Worm (Caenorhabditis elegans): ENCODE measurements around the gene B0280.7.

Gene B0280.7

ce11 chrIII:7155631-7156030, 43.9 kb upstream of the B0280.7 start (continued):
- TF ChIP-seq snpc-4 (tag; optimal IDR thresholded peaks at IDR 0.05) (peak; percentile 76), ceh-16 (tag; optimal IDR thresholded peaks at IDR 0.05) (peak; percentile 76), nhr-25 (tag; optimal IDR thresholded peaks at IDR 0.05) (peak; percentile 92), sma-3 (GFP tag; optimal IDR thresholded peaks at IDR 0.05) (peak; percentile 88), mab-5 (tag; optimal IDR thresholded peaks at IDR 0.05) (peak; percentile 84), C34F6.9 (tag; optimal IDR thresholded peaks at IDR 0.05) (peak; percentile 97), sem-4 (tag; optimal IDR thresholded peaks at IDR 0.05) (peak; percentile 92), nhr-237 (tag; optimal IDR thresholded peaks at IDR 0.05) (no peak), nhr-11 (tag; optimal IDR thresholded peaks at IDR 0.05) (no peak), aly-2 (tag; optimal IDR thresholded peaks at IDR 0.05) (no peak), nhr-10 (tag; optimal IDR thresholded peaks at IDR 0.05) (peak; percentile 75), R02D3.7 (tag; optimal IDR thresholded peaks at IDR 0.05) (no peak), lsy-2 (tag; optimal IDR thresholded peaks at IDR 0.05) (peak; percentile 74 to 95), alr-1 (tag; optimal IDR thresholded peaks at IDR 0.05) (no peak), nhr-129 (tag; optimal IDR thresholded peaks at IDR 0.05) (peak; percentile 94), egl-27 (tag; optimal IDR thresholded peaks at IDR 0.05) (peak; percentile 100), unc-55 (GFP tag; optimal IDR thresholded peaks at IDR 0.05) (peak; percentile 89), elt-3 (tag; optimal IDR thresholded peaks at IDR 0.05) (no peak)

DNA sequence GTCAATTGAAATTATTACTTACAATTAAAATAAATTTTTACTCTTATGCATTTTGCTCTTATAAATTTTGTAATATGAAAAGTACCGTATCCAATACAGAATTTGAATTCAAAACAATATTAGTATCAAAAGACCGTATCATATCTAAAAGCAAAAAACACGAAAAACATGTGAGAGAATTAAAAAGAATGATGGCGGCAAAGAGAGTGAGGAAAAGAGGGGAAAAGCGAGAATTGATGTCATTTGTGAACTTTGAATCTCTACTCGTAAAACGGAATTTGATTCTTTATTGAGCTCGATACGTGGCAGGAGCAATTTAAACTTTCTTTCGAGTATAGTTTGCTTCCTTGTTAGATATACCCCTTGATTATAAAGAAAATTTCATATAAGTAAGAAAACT, 42.8 kb upstream of the B0280.7 start:
- no peak for TF ChIP-seq lin-39 (tag; optimal IDR thresholded peaks at IDR 0.05)
- no peak for TF ChIP-seq nhr-10 (tag; optimal IDR thresholded peaks at IDR 0.05)
- no peak for TF ChIP-seq elt-1 (tag; optimal IDR thresholded peaks at IDR 0.05)
- no peak for TF ChIP-seq nhr-237 (tag; optimal IDR thresholded peaks at IDR 0.05)
- no peak for TF ChIP-seq mab-5 (tag; optimal IDR thresholded peaks at IDR 0.05)
- TF ChIP-seq nhr-23 (tag; optimal IDR thresholded peaks at IDR 0.05), result no peak
- no peak for TF ChIP-seq nhr-6 (tag; optimal IDR thresholded peaks at IDR 0.05)
- no peak for TF ChIP-seq lin-11 (tag; optimal IDR thresholded peaks at IDR 0.05)
- TF ChIP-seq fos-1 (tag; optimal IDR thresholded peaks at IDR 0.05), result no peak
- no peak for TF ChIP-seq mbf-1 (tag; optimal IDR thresholded peaks at IDR 0.05)
- TF ChIP-seq sma-3 (GFP tag; optimal IDR thresholded peaks at IDR 0.05), result no peak
- peak; percentile 28 for TF ChIP-seq unc-55 (GFP tag; optimal IDR thresholded peaks at IDR 0.05)
- no peak for TF ChIP-seq ceh-16 (tag; optimal IDR thresholded peaks at IDR 0.05)
- TF ChIP-seq crh-2 (tag; optimal IDR thresholded peaks at IDR 0.05), result peak; percentile 50
- TF ChIP-seq Y55F3AM.14 (GFP tag; optimal IDR thresholded peaks at IDR 0.05), result no peak
- no peak for TF ChIP-seq ztf-11 (tag; optimal IDR thresholded peaks at IDR 0.05)
- TF ChIP-seq nhr-21 (tag; optimal IDR thresholded peaks at IDR 0.05), result no peak
- peak; percentile 40 for TF ChIP-seq sma-9 (GFP tag; optimal IDR thresholded peaks at IDR 0.05)
- no peak for TF ChIP-seq sma-9 (tag; optimal IDR thresholded peaks at IDR 0.05)
- peak; percentile 13 for TF ChIP-seq skn-1 (tag; optimal IDR thresholded peaks at IDR 0.05)

- peak; percentile 92 for TF ChIP-seq F13H6.1 (tag; optimal IDR thresholded peaks at IDR 0.05)
- peak; percentile 95 for TF ChIP-seq crh-2 (tag; optimal IDR thresholded peaks at IDR 0.05)
- peak; percentile 94 for TF ChIP-seq C34F6.9 (tag; optimal IDR thresholded peaks at IDR 0.05)
- TF ChIP-seq R02D3.7 (tag; optimal IDR thresholded peaks at IDR 0.05), result no peak
- peak; percentile 58 for TF ChIP-seq zag-1 (tag; optimal IDR thresholded peaks at IDR 0.05)
- peak; percentile 98 for TF ChIP-seq sma-9 (GFP tag; optimal IDR thresholded peaks at IDR 0.05)
- TF ChIP-seq sma-9 (tag; optimal IDR thresholded peaks at IDR 0.05), result no peak
- TF ChIP-seq nhr-77 (tag; optimal IDR thresholded peaks at IDR 0.05), result no peak
- TF ChIP-seq ztf-1 (GFP tag; conservative IDR thresholded peaks at IDR 0.05), result no peak
- TF ChIP-seq nhr-21 (tag; optimal IDR thresholded peaks at IDR 0.05), result peak; percentile 72
- no peak for TF ChIP-seq unc-62 (GFP tag; optimal IDR thresholded peaks at IDR 0.05)
- peak; percentile 98 for TF ChIP-seq egl-27 (tag; optimal IDR thresholded peaks at IDR 0.05)
- TF ChIP-seq lin-13 (GFP tag; optimal IDR thresholded peaks at IDR 0.05), result peak; percentile 82
- no peak for TF ChIP-seq skn-1 (tag; optimal IDR thresholded peaks at IDR 0.05)
- TF ChIP-seq unc-55 (GFP tag; optimal IDR thresholded peaks at IDR 0.05), result peak; percentile 96
- peak; percentile 39 for TF ChIP-seq Y55F3AM.14 (GFP tag; optimal IDR thresholded peaks at IDR 0.05)
- TF ChIP-seq lin-11 (tag; optimal IDR thresholded peaks at IDR 0.05), result no peak
- TF ChIP-seq elt-3 (tag; optimal IDR thresholded peaks at IDR 0.05), result no peak
- peak; percentile 91 for TF ChIP-seq nhr-6 (tag; optimal IDR thresholded peaks at IDR 0.05)
- no peak for TF ChIP-seq nhr-12 (tag; optimal IDR thresholded peaks at IDR 0.05)
- TF ChIP-seq gmeb-1 (tag; optimal IDR thresholded peaks at IDR 0.05), result peak; percentile 81
- TF ChIP-seq ceh-82 (tag; optimal IDR thresholded peaks at IDR 0.05), result no peak
- TF ChIP-seq nhr-23 (tag; optimal IDR thresholded peaks at IDR 0.05), result no peak
- TF ChIP-seq ceh-16 (tag; optimal IDR thresholded peaks at IDR 0.05), result peak; percentile 67
- no peak for TF ChIP-seq nhr-237 (tag; optimal IDR thresholded peaks at IDR 0.05)
- TF ChIP-seq aly-2 (tag; optimal IDR thresholded peaks at IDR 0.05), result no peak
- peak; percentile 93 for TF ChIP-seq ztf-4 (tag; optimal IDR thresholded peaks at IDR 0.05)
- peak; percentile 64 for TF ChIP-seq mab-5 (tag; optimal IDR thresholded peaks at IDR 0.05)
- TF ChIP-seq blmp-1 (tag; optimal IDR thresholded peaks at IDR 0.05; ENCODE audit: insufficient read depth), result peak; percentile 66
- TF ChIP-seq sem-4 (tag; optimal IDR thresholded peaks at IDR 0.05), result peak; percentile 88
- TF ChIP-seq elt-1 (tag; optimal IDR thresholded peaks at IDR 0.05), result no peak
- TF ChIP-seq nhr-129 (tag; optimal IDR thresholded peaks at IDR 0.05), result peak; percentile 90
- TF ChIP-seq peb-1 (tag; optimal IDR thresholded peaks at IDR 0.05), result no peak
- TF ChIP-seq lsy-2 (tag; optimal IDR thresholded peaks at IDR 0.05), result peak; percentile 56 to 93
- TF ChIP-seq nhr-25 (tag; optimal IDR thresholded peaks at IDR 0.05), result peak; percentile 94
- no peak for TF ChIP-seq nhr-10 (tag; optimal IDR thresholded peaks at IDR 0.05)
- peak; percentile 48 for TF ChIP-seq ZK546.5 (tag; optimal IDR thresholded peaks at IDR 0.05)
- TF ChIP-seq mdl-1 (tag; optimal IDR thresholded peaks at IDR 0.05), result peak; percentile 71 to 85
- no peak for TF ChIP-seq alr-1 (tag; optimal IDR thresholded peaks at IDR 0.05)
- peak; percentile 80 for TF ChIP-seq snpc-4 (tag; optimal IDR thresholded peaks at IDR 0.05)
These were observed 42.1 kb upstream of the B0280.7 start, which contains the start of gene ogt-1 for ce11 chrIII:7153747-7154238. TSS of gene ogt-1 (minus strand) at chrIII:7153797.
